Worm (Caenorhabditis elegans): Measurements from ENCODE around the gene otpl-1.

otpl-1 gene

DNA sequence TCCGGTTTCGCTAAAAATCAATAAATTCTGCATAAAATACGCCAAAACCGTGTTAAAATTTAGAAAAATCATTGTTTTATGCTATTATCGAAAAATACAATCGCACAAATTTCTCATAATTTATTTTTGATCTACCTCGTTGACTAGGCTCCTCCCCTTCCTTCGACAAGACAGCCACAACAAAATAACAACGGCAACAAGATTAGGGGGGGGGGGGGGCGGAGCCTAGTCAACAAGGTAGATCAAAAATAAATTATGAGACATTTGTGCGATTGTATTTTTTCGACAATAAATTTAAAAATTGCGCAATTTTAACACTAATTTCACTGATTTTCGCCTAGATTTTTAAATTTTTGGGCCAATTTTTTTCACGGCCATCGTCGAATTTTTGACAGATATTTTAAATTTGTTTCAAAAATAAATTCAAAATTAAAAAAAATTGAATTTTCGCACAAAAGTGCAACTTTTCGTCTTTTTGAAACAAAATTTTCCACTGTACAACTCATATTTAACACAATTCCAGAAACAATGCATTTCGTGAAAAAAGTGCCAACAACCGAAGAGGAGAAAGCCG, 41.9 kb upstream of the otpl-1 start, which contains the start of gene M57.2:
Gene M57.2 (plus strand): TSS at position 524 of the 574 bp plus-strand sequence.
- no peak for TF ChIP-seq hmg-4 (GFP tag; optimal IDR thresholded peaks at IDR 0.05)
- no peak for TF ChIP-seq F13C5.2 (tag; optimal IDR thresholded peaks at IDR 0.05)
- no peak for TF ChIP-seq scrt-1 (GFP tag; IDR thresholded peaks at IDR 0.05)
- no peak for TF ChIP-seq tra-4 (tag; optimal IDR thresholded peaks at IDR 0.05)
- TF ChIP-seq flt-1 (GFP tag; IDR thresholded peaks at IDR 0.05), result no peak
- TF ChIP-seq ceh-13 (GFP tag; optimal IDR thresholded peaks at IDR 0.05), result no peak
- no peak for TF ChIP-seq hmbx-1 (tag; optimal IDR thresholded peaks at IDR 0.05)
- TF ChIP-seq aly-1 (tag; optimal IDR thresholded peaks at IDR 0.05), result no peak
- no peak for TF ChIP-seq ama-1 (optimal IDR thresholded peaks at IDR 0.05)
- TF ChIP-seq sea-1 (GFP tag; conservative IDR thresholded peaks at IDR 0.05), result no peak
- TF ChIP-seq hnd-1 (tag; optimal IDR thresholded peaks at IDR 0.05), result no peak
- no peak for TF ChIP-seq tbx-37 (GFP tag; conservative IDR thresholded peaks at IDR 0.05)
- TF ChIP-seq pes-1 (GFP tag; IDR thresholded peaks at IDR 0.05), result no peak
- no peak for TF ChIP-seq ceh-36 (tag; optimal IDR thresholded peaks at IDR 0.05)

DNA sequence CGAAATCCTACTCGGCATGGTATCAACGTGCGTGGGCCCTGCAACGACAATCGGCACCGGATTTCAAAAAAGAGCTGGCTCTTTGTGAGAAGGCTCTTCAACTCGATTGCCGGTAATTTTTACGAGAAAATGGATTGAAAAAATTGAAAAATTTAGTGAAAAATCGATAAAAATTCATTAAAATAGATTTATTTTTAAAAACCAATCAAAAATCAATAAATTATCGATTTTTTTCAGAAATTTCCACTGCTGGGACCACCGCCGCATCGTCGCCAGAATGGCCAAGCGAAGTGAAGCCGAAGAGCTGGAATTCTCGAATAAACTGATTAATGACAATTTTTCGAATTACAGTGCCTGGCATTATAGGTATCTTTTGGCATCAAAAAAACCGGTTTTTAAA, 40.9 kb upstream of the otpl-1 start:
- TF ChIP-seq ama-1 (optimal IDR thresholded peaks at IDR 0.05) (no peak), hmg-4 (GFP tag; optimal IDR thresholded peaks at IDR 0.05) (no peak), F13C5.2 (tag; optimal IDR thresholded peaks at IDR 0.05) (no peak), sea-1 (GFP tag; conservative IDR thresholded peaks at IDR 0.05) (no peak), ets-7 (tag; optimal IDR thresholded peaks at IDR 0.05) (no peak), flt-1 (GFP tag; IDR thresholded peaks at IDR 0.05) (no peak), hmbx-1 (tag; optimal IDR thresholded peaks at IDR 0.05) (no peak), ceh-13 (GFP tag; optimal IDR thresholded peaks at IDR 0.05) (no peak), ceh-36 (tag; optimal IDR thresholded peaks at IDR 0.05) (no peak)

DNA sequence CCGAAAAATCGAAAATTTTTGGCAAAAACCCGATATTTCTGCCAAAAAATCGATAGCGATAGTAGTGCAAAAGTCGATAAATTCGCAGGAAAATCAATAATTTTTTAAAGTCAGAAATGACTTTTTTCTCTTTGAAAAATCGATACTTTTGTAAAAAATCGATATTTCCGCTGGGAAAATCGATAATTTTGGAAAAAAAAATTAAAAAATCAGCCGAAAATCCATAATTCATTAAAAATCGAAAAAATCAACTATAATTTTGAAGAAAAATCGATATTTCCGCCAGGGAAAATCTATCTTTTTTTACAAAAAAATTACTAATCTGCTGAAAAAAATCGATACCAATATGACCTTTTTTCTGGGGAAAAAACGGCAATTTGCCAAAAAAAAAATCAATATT, 37.2 kb upstream of the otpl-1 start:
- no peak for TF ChIP-seq B0310.2 (tag; optimal IDR thresholded peaks at IDR 0.05)
- no peak for TF ChIP-seq ama-1 (optimal IDR thresholded peaks at IDR 0.05)
- TF ChIP-seq tra-4 (tag; optimal IDR thresholded peaks at IDR 0.05), result no peak
- TF ChIP-seq ceh-13 (GFP tag; optimal IDR thresholded peaks at IDR 0.05), result no peak
- no peak for TF ChIP-seq aly-1 (tag; optimal IDR thresholded peaks at IDR 0.05)
- TF ChIP-seq pes-1 (GFP tag; IDR thresholded peaks at IDR 0.05), result no peak
- no peak for TF ChIP-seq hnd-1 (tag; optimal IDR thresholded peaks at IDR 0.05)
- no peak for TF ChIP-seq flt-1 (GFP tag; IDR thresholded peaks at IDR 0.05)
- TF ChIP-seq tbx-11 (GFP tag; IDR thresholded peaks at IDR 0.05), result no peak
- TF ChIP-seq ceh-36 (tag; optimal IDR thresholded peaks at IDR 0.05), result no peak
- TF ChIP-seq ets-7 (tag; optimal IDR thresholded peaks at IDR 0.05), result no peak
- TF ChIP-seq sea-1 (GFP tag; conservative IDR thresholded peaks at IDR 0.05), result no peak
- no peak for TF ChIP-seq scrt-1 (GFP tag; IDR thresholded peaks at IDR 0.05)
- TF ChIP-seq tbx-37 (GFP tag; conservative IDR thresholded peaks at IDR 0.05), result no peak
- no peak for TF ChIP-seq hmbx-1 (tag; optimal IDR thresholded peaks at IDR 0.05)
- TF ChIP-seq F13C5.2 (tag; optimal IDR thresholded peaks at IDR 0.05), result no peak
- TF ChIP-seq hmg-4 (GFP tag; optimal IDR thresholded peaks at IDR 0.05), result no peak

- TF ChIP-seq hmbx-1 (tag; optimal IDR thresholded peaks at IDR 0.05), result no peak
- TF ChIP-seq ets-7 (tag; optimal IDR thresholded peaks at IDR 0.05), result no peak
- no peak for TF ChIP-seq aly-1 (tag; optimal IDR thresholded peaks at IDR 0.05)
- TF ChIP-seq ceh-36 (tag; optimal IDR thresholded peaks at IDR 0.05), result no peak
- TF ChIP-seq sea-1 (GFP tag; conservative IDR thresholded peaks at IDR 0.05), result no peak
- TF ChIP-seq tbx-37 (GFP tag; conservative IDR thresholded peaks at IDR 0.05), result no peak
- no peak for TF ChIP-seq pes-1 (GFP tag; IDR thresholded peaks at IDR 0.05)
- no peak for TF ChIP-seq hnd-1 (tag; optimal IDR thresholded peaks at IDR 0.05)
- no peak for TF ChIP-seq ceh-13 (GFP tag; optimal IDR thresholded peaks at IDR 0.05)
- TF ChIP-seq scrt-1 (GFP tag; IDR thresholded peaks at IDR 0.05), result no peak
- TF ChIP-seq flt-1 (GFP tag; IDR thresholded peaks at IDR 0.05), result no peak
- no peak for TF ChIP-seq B0310.2 (tag; optimal IDR thresholded peaks at IDR 0.05)
- TF ChIP-seq tbx-11 (GFP tag; IDR thresholded peaks at IDR 0.05), result no peak
- no peak for TF ChIP-seq F13C5.2 (tag; optimal IDR thresholded peaks at IDR 0.05)
Observed at ce11 chrIV:3532167-3532566, 36.6 kb upstream of the otpl-1 start, which contains the start of gene M57.1. Gene M57.1, plus strand, starts transcription at chrIV:3532467.

DNA sequence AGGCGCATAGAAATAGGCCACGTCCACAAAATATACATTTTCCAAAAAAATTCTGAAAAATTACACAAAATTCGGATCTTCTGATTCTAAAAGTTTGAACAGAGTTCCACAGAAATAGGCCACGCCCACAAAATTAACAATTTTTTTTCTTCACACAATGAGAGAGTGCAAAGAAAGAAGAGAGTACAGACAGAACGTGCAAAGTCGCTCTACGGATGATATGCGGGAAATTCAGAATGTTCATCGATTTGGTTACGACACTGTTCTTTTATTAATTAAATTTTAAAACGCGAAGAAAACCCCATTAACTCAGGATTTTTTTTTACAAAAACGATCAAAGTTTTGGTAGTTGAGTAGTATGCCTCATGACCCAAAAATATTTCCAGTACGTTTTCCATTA, 35.8 kb upstream of the otpl-1 start:
- no peak for TF ChIP-seq hmbx-1 (tag; optimal IDR thresholded peaks at IDR 0.05)
- TF ChIP-seq ama-1 (optimal IDR thresholded peaks at IDR 0.05), result no peak
- TF ChIP-seq ets-7 (tag; optimal IDR thresholded peaks at IDR 0.05), result no peak
- no peak for TF ChIP-seq B0310.2 (tag; optimal IDR thresholded peaks at IDR 0.05)
- TF ChIP-seq scrt-1 (GFP tag; IDR thresholded peaks at IDR 0.05), result no peak
- no peak for TF ChIP-seq pes-1 (GFP tag; IDR thresholded peaks at IDR 0.05)
- no peak for TF ChIP-seq flt-1 (GFP tag; IDR thresholded peaks at IDR 0.05)
- no peak for TF ChIP-seq tbx-37 (GFP tag; conservative IDR thresholded peaks at IDR 0.05)
- no peak for TF ChIP-seq tbx-11 (GFP tag; IDR thresholded peaks at IDR 0.05)

DNA sequence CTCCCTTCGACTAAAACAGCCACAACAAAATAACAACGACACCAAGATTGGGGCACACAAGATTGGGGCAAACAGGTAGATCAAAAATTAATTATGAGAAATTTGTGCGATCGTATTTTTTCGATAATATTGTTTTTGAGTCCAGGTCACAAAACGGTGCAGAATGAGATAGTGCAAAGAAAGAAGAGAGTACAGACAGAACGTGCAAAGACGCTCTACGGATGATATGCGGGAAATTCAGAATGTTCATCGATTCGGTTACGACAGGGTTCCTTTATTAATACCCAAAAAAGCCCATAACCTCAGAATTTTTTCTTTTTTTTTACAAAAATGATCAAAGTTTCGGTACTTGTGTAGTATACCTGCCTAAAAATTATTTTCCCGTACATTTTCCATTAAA, 29.5 kb upstream of the otpl-1 start:
- TF ChIP-seq hmg-4 (GFP tag; optimal IDR thresholded peaks at IDR 0.05) (no peak), F13C5.2 (tag; optimal IDR thresholded peaks at IDR 0.05) (no peak), tra-4 (tag; optimal IDR thresholded peaks at IDR 0.05) (no peak), ceh-13 (GFP tag; optimal IDR thresholded peaks at IDR 0.05) (no peak), pes-1 (GFP tag; IDR thresholded peaks at IDR 0.05) (no peak), scrt-1 (GFP tag; IDR thresholded peaks at IDR 0.05) (no peak), ets-7 (tag; optimal IDR thresholded peaks at IDR 0.05) (no peak), hmbx-1 (tag; optimal IDR thresholded peaks at IDR 0.05) (no peak), ama-1 (optimal IDR thresholded peaks at IDR 0.05) (no peak), aly-1 (tag; optimal IDR thresholded peaks at IDR 0.05) (no peak), ceh-36 (tag; optimal IDR thresholded peaks at IDR 0.05) (no peak), sea-1 (GFP tag; conservative IDR thresholded peaks at IDR 0.05) (no peak), B0310.2 (tag; optimal IDR thresholded peaks at IDR 0.05) (no peak), tbx-11 (GFP tag; IDR thresholded peaks at IDR 0.05) (no peak), flt-1 (GFP tag; IDR thresholded peaks at IDR 0.05) (no peak), tbx-37 (GFP tag; conservative IDR thresholded peaks at IDR 0.05) (no peak), hnd-1 (tag; optimal IDR thresholded peaks at IDR 0.05) (no peak)

- no peak for TF ChIP-seq ceh-36 (tag; optimal IDR thresholded peaks at IDR 0.05)
- TF ChIP-seq B0310.2 (tag; optimal IDR thresholded peaks at IDR 0.05), result no peak
- no peak for TF ChIP-seq flt-1 (GFP tag; IDR thresholded peaks at IDR 0.05)
- no peak for TF ChIP-seq tra-4 (tag; optimal IDR thresholded peaks at IDR 0.05)
- no peak for TF ChIP-seq F13C5.2 (tag; optimal IDR thresholded peaks at IDR 0.05)
- no peak for TF ChIP-seq pes-1 (GFP tag; IDR thresholded peaks at IDR 0.05)
- TF ChIP-seq tbx-11 (GFP tag; IDR thresholded peaks at IDR 0.05), result no peak
- no peak for TF ChIP-seq ama-1 (optimal IDR thresholded peaks at IDR 0.05)
- TF ChIP-seq sea-1 (GFP tag; conservative IDR thresholded peaks at IDR 0.05), result no peak
- TF ChIP-seq aly-1 (tag; optimal IDR thresholded peaks at IDR 0.05), result no peak
Observed at ce11 chrIV:3539872-3540271, 28.9 kb upstream of the otpl-1 start, which contains the start of gene B0212.3. Gene B0212.3, plus strand, starts transcription at chrIV:3540172.
